Worm (Caenorhabditis elegans): ENCODE data around the gene F01D5.5.
A peak's percentile ranks its signal among the peaks of the same experiment; 100 is the strongest.

F01D5.5 gene

ce11 chrII:14036724-14037483, 34.8 kb upstream of the F01D5.5 start (continued):
- TF ChIP-seq D1046.2 (GFP tag; IDR thresholded peaks at IDR 0.05) (no peak), skn-1 (tag; optimal IDR thresholded peaks at IDR 0.05) (no peak), dmd-8 (GFP tag; IDR thresholded peaks at IDR 0.05) (no peak), hlh-11 (tag; optimal IDR thresholded peaks at IDR 0.05) (no peak), daf-8 (GFP tag; IDR thresholded peaks at IDR 0.05) (no peak), rbr-2 (tag; optimal IDR thresholded peaks at IDR 0.05) (peak; percentile 49), nhr-48 (tag; optimal IDR thresholded peaks at IDR 0.05) (no peak), mes-2 (tag; optimal IDR thresholded peaks at IDR 0.05; ENCODE audit: poor library complexity, severe bottlenecking) (peak; percentile 45), lin-15B (tag; optimal IDR thresholded peaks at IDR 0.05) (no peak), aha-1 (tag) (peak; percentile 88), saeg-2 (GFP tag; IDR thresholded peaks at IDR 0.05) (no peak), vab-7 (GFP tag; IDR thresholded peaks at IDR 0.05) (peak; percentile 44; the same call in 1 of the 2 replicates), pha-4 (GFP tag; IDR thresholded peaks at IDR 0.05) (no peak; the same call in 1 of the 2 replicates), pha-4 (tag; optimal IDR thresholded peaks at IDR 0.05) (no peak), ceh-32 (tag; optimal IDR thresholded peaks at IDR 0.05; ENCODE audit: poor library complexity) (no peak), lir-3 (tag; optimal IDR thresholded peaks at IDR 0.05) (no peak), nhr-42 (GFP tag; IDR thresholded peaks at IDR 0.05) (no peak; the same call in 1 of the 2 replicates), F26F4.8 (GFP tag; conservative IDR thresholded peaks at IDR 0.05) (no peak), egl-43 (GFP tag; IDR thresholded peaks at IDR 0.05) (0 out of 2 replicates have a peak, but pooled peaks have one; percentile 7), nhr-28 (tag; optimal IDR thresholded peaks at IDR 0.05) (no peak), tra-1 (GFP tag; IDR thresholded peaks at IDR 0.05) (no peak), madf-9 (GFP tag; conservative IDR thresholded peaks at IDR 0.05) (no peak), Y75B8A.6 (GFP tag; IDR thresholded peaks at IDR 0.05) (no peak), zfp-3 (GFP tag; conservative IDR thresholded peaks at IDR 0.05) (no peak), Y48G9A.11 (GFP tag; IDR thresholded peaks at IDR 0.05) (0 out of 2 replicates have a peak, but pooled peaks have one; percentile 11), ZK337.2 (GFP tag; IDR thresholded peaks at IDR 0.05) (no peak), tag-97 (GFP tag; IDR thresholded peaks at IDR 0.05) (no peak), Y5F2A.4 (GFP tag; optimal IDR thresholded peaks at IDR 0.05) (no peak), F44E2.7 (GFP tag; IDR thresholded peaks at IDR 0.05) (no peak), nhr-237 (tag; optimal IDR thresholded peaks at IDR 0.05) (no peak), set-16 (GFP tag; IDR thresholded peaks at IDR 0.05) (peak; percentile 27; the same call in 1 of the 2 replicates), nhr-6 (tag; optimal IDR thresholded peaks at IDR 0.05) (no peak), duxl-1 (tag; optimal IDR thresholded peaks at IDR 0.05; ENCODE audit: poor library complexity) (no peak), daf-16 (GFP tag; optimal IDR thresholded peaks at IDR 0.05) (no peak), daf-16 (tag; optimal IDR thresholded peaks at IDR 0.05) (no peak), dmd-9 (GFP tag; IDR thresholded peaks at IDR 0.05) (0 out of 2 replicates have a peak, but pooled peaks have one; percentile 32), pqm-1 (tag; optimal IDR thresholded peaks at IDR 0.05) (no peak), hif-1 (tag; optimal IDR thresholded peaks at IDR 0.05) (peak in 1 of 2 experiments; percentile 31), ceh-28 (tag; optimal IDR thresholded peaks at IDR 0.05) (no peak), mxl-2 (GFP tag; conservative IDR thresholded peaks at IDR 0.05) (no peak), hmg-1.1 (GFP tag; IDR thresholded peaks at IDR 0.05) (no peak), unc-62 (GFP tag; optimal IDR thresholded peaks at IDR 0.05 in 1 of 2) (peak in 1 of 2 experiments; percentile 12), unc-62 (tag; optimal IDR thresholded peaks at IDR 0.05) (no peak), ama-1 (optimal IDR thresholded peaks at IDR 0.05) (no peak), ceh-20 (GFP tag; IDR thresholded peaks at IDR 0.05) (peak; percentile 59; the same call in 1 of the 2 replicates), madf-5 (GFP tag; IDR thresholded peaks at IDR 0.05) (no peak), nhr-76 (tag; optimal IDR thresholded peaks at IDR 0.05) (no peak), R02D3.7 (tag; optimal IDR thresholded peaks at IDR 0.05) (no peak), mdl-1 (tag; optimal IDR thresholded peaks at IDR 0.05) (peak in 1 of 2 experiments; percentile 43), lin-38 (GFP tag; IDR thresholded peaks at IDR 0.05) (peak; percentile 29; the same call in 1 of the 2 replicates), zip-2 (tag; optimal IDR thresholded peaks at IDR 0.05) (no peak)
